Worm (Caenorhabditis elegans) whole organism, midembryonic: ENCODE measurements around the gene btb-8.

ENCODE experiments used
- flt-1 ChIP-seq: fragments of 200-800 bp; sonication (Bioruptor generic); IDR thresholded peaks from 2 replicates; pipeline ENCODE4 v1.3.6; 2022; ENCODE audit warnings: missing genetic modification characterization, missing compliant biosample characterization
- ztf-23 ChIP-seq: fragments of 200-800 bp; sonication (Bioruptor generic); IDR thresholded peaks from 2 replicates; pipeline ENCODE4 v1.3.6; 2022; ENCODE audit warnings: missing genetic modification reagents, missing genetic modification characterization, missing compliant biosample characterization

ce11 chrII:1750413-1750812 lies 27.8 kb downstream of the btb-8 start, which contains the start of the genes F36H5.13 and F36H5.8:
- TF ChIP-seq ztf-23 (GFP tag; lab: Robert Waterston, UW) (no peak), flt-1 (GFP tag; lab: Robert Waterston, UW) (no peak)
